Fruit fly (Drosophila melanogaster) whole organism, prepupa: ENCODE results near the gene Drsl6.
A peak's percentile ranks its signal among the peaks of the same experiment; 100 is the strongest.

Experiments
- Blimp-1 ChIP-seq: fragments of 200-800 bp; sonication (Bioruptor generic); optimal IDR thresholded peaks from 3 replicates; lab custom pipeline; 2017; ENCODE audit warnings: missing biosample characterization, missing genetic modification characterization, mild to moderate bottlenecking, moderate library complexity, missing genetic modification reagents
- CG31627 ChIP-seq: fragments of 200-800 bp; sonication (Bioruptor generic); optimal IDR thresholded peaks from 3 replicates; lab custom pipeline; 2016; ENCODE audit warnings: missing biosample characterization, missing genetic modification characterization
- CG34406 ChIP-seq: fragments of 200-800 bp; sonication (Bioruptor generic); optimal IDR thresholded peaks from 3 replicates; lab custom pipeline; 2016; ENCODE audit warnings: missing biosample characterization, missing genetic modification characterization
- CG6808 ChIP-seq: fragments of 200-800 bp; sonication (Bioruptor generic); optimal IDR thresholded peaks from 3 replicates; lab custom pipeline; 2017; ENCODE audit warnings: missing biosample characterization, missing genetic modification characterization, mild to moderate bottlenecking, moderate library complexity, missing genetic modification reagents
- CG6854 ChIP-seq: fragments of 200-800 bp; sonication (Bioruptor generic); optimal IDR thresholded peaks from 2 replicates; lab custom pipeline; 2017; ENCODE audit warnings: missing biosample characterization, mild to moderate bottlenecking, missing genetic modification characterization
- CG7368 ChIP-seq: fragments of 200-800 bp; sonication (Bioruptor generic); optimal IDR thresholded peaks from 3 replicates; lab custom pipeline; 2016; ENCODE audit warnings: missing biosample characterization, missing genetic modification characterization
- CG8319 ChIP-seq: fragments of 200-800 bp; sonication (Bioruptor generic); optimal IDR thresholded peaks from 3 replicates; lab custom pipeline; 2016; ENCODE audit warnings: missing biosample characterization, missing genetic modification characterization
- Ets21C ChIP-seq: fragments of 200-800 bp; sonication (Bioruptor generic); optimal IDR thresholded peaks from 3 replicates; lab custom pipeline; 2016; ENCODE audit warnings: missing biosample characterization, missing genetic modification characterization
- Gug ChIP-seq: fragments of 200-800 bp; sonication (Bioruptor generic); IDR thresholded peaks from 2 replicates; pipeline ENCODE4 v1.3.6; 2022; ENCODE audit warnings: missing biosample characterization, missing genetic modification characterization
- Hr38 ChIP-seq: sonication (Bioruptor generic); optimal IDR thresholded peaks from 2 replicates; lab custom pipeline; 2016; ENCODE audit warnings: missing biosample characterization, missing genetic modification characterization
- Lpt ChIP-seq: fragments of 200-800 bp; sonication (Bioruptor generic); optimal IDR thresholded peaks from 3 replicates; lab custom pipeline; 2016; ENCODE audit warnings: missing biosample characterization, missing genetic modification characterization
- Met ChIP-seq: fragments of 200-800 bp; sonication (Bioruptor generic); optimal IDR thresholded peaks from 3 replicates; lab custom pipeline; 2016; ENCODE audit warnings: missing biosample characterization, missing genetic modification characterization
- OdsH ChIP-seq: fragments of 200-800 bp; sonication (Bioruptor generic); optimal IDR thresholded peaks from 3 replicates; lab custom pipeline; 2016; ENCODE audit warnings: missing biosample characterization, missing genetic modification characterization
- cyc ChIP-seq: fragments of 200-800 bp; sonication (Bioruptor generic); optimal IDR thresholded peaks from 3 replicates; lab custom pipeline; 2016; ENCODE audit warnings: missing biosample characterization, missing genetic modification characterization
- eg ChIP-seq: fragments of 200-800 bp; sonication (Bioruptor generic); IDR thresholded peaks from 3 replicates; pipeline ENCODE4 v1.3.6; 2022; ENCODE audit warnings: missing biosample characterization, missing genetic modification characterization
- esn ChIP-seq: fragments of 200-800 bp; sonication (Bioruptor generic); optimal IDR thresholded peaks from 2 replicates; lab custom pipeline; 2016; ENCODE audit warnings: missing biosample characterization, mild to moderate bottlenecking, missing genetic modification characterization, moderate library complexity
- fd59A ChIP-seq: fragments of 200-800 bp; sonication (Bioruptor generic); optimal IDR thresholded peaks from 2 replicates; lab custom pipeline; 2017; ENCODE audit warnings: missing biosample characterization, mild to moderate bottlenecking, missing genetic modification characterization, missing genetic modification reagents
- fd85E ChIP-seq: fragments of 200-800 bp; sonication (Bioruptor generic); optimal IDR thresholded peaks from 3 replicates; lab custom pipeline; 2016; ENCODE audit warnings: missing biosample characterization, missing genetic modification characterization
- fkh ChIP-seq: fragments of 200-800 bp; sonication (Bioruptor generic); optimal IDR thresholded peaks from 3 replicates; lab custom pipeline; 2017; ENCODE audit warnings: missing biosample characterization, mild to moderate bottlenecking, missing genetic modification characterization, moderate library complexity
- net ChIP-seq: fragments of 200-800 bp; sonication (Bioruptor generic); optimal IDR thresholded peaks from 3 replicates; lab custom pipeline; 2016; ENCODE audit warnings: missing biosample characterization, missing genetic modification characterization
- pdm3 ChIP-seq: fragments of 200-800 bp; sonication (Bioruptor generic); optimal IDR thresholded peaks from 3 replicates; lab custom pipeline; 2016; ENCODE audit warnings: missing biosample characterization, missing genetic modification characterization
- salr ChIP-seq, 2 experiments: fragments of 200-800 bp; sonication (Bioruptor generic); optimal IDR thresholded peaks; 3 replicates each; lab custom pipeline; 2016 to 2018; ENCODE audit warnings: missing biosample characterization in 2 of 2, missing genetic modification characterization in 2 of 2, mild to moderate bottlenecking in 1 of 2
- svp ChIP-seq: fragments of 200-800 bp; sonication (Bioruptor generic); peaks from one replicate; lab custom pipeline; 2016; ENCODE audit warnings: missing biosample characterization, missing genetic modification characterization
- topi ChIP-seq: fragments of 200-800 bp; sonication (Bioruptor generic); optimal IDR thresholded peaks from 3 replicates; lab custom pipeline; 2016; ENCODE audit warnings: missing biosample characterization, missing genetic modification characterization
- vri ChIP-seq: fragments of 200-800 bp; sonication (Bioruptor generic); optimal IDR thresholded peaks from 3 replicates; lab custom pipeline; 2016; ENCODE audit warnings: missing biosample characterization, mild to moderate bottlenecking, missing genetic modification characterization

The Drsl6 gene

DNA sequence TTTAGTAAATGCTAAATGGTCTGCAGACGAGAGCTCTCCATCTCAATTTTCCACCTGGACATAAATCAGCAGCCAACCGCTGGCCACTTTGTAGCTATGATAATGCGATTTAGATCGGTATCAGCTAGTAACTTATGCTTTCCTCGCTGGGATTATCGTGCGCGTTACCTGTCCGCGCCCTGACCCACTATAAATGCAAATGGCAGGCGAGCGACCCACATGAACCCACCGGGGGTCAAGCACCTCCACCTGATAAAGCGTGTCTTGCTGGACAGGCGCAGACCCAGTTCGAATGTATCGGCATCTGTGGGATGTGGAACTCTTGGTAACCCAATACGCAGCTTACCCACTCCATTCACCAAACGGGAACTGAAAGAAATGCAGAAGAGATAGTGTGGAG is 17.1 kb upstream of the Drsl6 start:
- TF ChIP-seq CG34406 (no peak), svp (GFP tag; lab: Kevin White, UChicago) (peak; percentile 77)

DNA sequence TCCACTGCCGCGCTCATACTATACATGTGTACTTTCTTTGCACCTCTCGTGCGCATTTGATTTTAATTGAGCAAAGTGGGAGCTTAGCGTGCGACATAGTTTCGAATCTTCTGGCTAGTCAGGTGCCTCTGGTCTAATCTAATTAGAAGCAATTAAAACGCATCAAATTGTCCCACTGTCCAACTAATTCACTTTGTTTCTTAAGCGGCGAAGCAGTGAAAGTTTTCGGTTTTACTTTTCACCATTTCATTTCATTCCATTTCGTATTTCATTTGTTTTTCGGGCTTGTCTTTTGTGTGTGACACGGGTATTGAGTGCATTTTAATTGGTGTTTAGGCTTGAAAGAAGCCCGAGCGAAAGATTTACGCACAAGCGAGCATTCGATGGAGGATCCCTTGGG is 16.3 kb upstream of the Drsl6 start:
- peak; percentile 44 for TF ChIP-seq Blimp-1
- no peak for TF ChIP-seq Met (GFP tag; lab: Kevin White, UChicago)
- TF ChIP-seq, all 60 proteins: peak for 1

DNA sequence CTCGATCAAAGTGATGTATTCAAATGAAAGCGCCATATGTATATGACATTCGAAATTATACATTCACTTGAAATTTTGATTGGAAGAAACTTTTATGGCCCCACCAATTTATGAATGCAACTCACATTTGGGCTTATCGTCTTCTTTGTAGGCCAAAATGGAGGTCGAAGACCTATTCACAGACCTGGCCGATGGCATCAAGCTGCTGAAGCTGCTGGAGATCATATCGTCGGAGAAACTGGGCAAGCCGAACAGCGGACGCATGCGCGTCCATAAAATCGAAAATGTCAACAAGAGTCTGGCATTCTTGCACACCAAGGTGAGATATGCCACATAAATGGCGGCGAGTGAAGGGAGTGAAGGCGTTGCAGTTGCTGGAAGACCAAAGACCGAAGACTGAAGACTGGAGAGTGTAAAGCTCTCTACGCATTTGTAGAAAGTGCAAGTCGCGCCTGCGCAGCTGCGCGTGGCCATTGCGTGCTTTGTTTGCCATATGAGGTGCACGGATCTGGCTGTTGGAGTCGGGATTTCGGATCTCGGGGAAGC is 15.7 kb upstream of the Drsl6 start:
- no peak for TF ChIP-seq topi (GFP tag; lab: Kevin White, UChicago)
- TF ChIP-seq OdsH (GFP tag; lab: Kevin White, UChicago), result no peak
- TF ChIP-seq cyc, result no peak

DNA sequence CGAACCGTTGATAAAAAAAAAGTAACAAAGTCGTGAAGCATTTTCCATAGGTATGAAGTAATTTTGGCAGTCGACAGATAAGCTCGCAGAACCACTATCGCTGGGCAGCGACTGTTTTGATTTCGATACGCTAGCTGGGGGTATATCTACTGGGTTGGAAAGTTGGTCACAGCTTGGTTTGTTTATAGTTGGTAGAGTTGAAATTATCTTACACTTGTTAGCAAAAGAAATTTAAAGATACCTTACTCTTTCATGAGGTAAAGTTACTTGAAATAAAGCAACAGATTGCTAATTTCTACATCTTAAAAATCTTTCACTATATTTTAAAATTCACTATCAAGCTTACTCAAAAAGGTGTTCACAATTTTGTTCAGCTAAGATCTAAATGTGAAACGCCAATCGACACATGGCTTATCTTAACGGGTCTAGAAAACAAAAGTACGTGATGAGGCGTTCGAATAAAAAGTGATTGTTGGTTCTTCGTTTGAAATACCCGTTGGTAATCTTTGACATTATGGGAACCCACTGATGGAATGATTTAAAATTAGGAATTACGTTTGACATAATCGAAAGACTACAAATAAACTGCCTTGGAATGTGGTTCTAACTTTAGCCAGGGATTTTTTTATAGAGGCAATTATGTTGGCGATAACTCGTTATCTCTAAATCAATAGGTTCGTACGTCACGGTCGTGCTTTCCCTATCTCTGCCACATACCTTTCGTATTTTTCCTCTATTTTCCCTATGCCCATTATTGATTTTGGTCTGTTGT is 14.5 kb upstream of the Drsl6 start:
- TF ChIP-seq CG8319 (no peak), vri (GFP tag; lab: Kevin White, UChicago) (peak; percentile 78), fd85E (GFP tag; lab: Kevin White, UChicago) (no peak)

DNA sequence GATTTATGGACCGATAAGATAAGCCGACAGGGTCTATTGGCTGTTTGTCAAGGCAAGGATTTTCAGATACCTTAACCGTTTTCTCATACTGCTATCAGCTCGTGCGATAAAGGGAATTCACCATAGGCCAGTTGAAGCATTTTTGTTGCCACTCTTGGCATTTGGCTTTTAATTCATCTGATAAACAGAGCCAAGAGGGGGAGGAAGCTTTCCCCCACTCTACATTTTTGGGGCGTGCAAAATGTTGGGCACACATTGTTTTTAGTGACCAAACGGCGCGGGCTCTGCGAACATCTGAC is 13.6 kb upstream of the Drsl6 start:
- TF ChIP-seq OdsH (GFP tag; lab: Kevin White, UChicago) (no peak), esn (GFP tag; lab: Kevin White, UChicago) (no peak), Lpt (no peak), Gug (no peak), fd59A (GFP tag; lab: Kevin White, UChicago) (no peak), Blimp-1 (no peak)

DNA sequence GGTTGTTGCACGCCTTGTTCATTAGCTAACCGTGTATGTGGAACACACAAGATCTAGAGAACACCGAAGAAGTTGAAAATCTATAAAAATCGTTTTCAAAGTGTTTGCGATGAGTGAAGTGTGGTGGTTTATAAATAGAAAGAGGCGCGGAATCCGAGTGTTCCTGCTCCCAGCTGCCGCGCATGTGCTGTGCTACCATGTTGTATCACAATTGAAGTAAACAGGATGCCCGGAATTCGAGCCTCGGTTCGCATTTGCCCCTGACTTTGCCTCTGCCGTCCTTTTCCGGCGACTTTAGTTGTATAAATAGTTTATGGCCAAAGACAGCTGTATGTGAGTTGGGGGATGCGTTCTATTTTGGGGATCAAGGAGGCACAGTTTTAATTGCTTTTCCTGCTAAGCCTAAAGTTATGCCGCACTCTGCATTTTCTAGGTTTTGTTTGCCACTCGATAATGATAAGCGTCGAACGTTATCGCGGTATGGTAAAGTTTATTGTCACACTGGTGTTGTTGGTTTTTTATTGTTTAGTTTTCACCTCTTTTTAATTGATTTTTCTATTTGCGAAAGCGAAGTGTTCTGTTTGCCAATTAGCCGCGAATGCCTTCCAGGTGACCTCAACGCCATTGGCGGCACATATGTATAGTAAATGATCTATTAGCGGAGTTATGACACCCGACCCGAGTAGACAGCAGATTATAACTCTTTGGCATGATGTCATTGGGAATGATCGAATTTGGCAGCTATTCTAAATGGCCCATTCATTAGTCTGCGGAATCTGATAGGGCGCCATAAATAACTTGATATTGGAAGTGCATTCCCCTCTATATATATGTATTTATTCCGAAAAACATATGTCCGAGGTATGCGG is 13.0 kb upstream of the Drsl6 start:
- no peak for TF ChIP-seq Hr38 (GFP tag; lab: Kevin White, UChicago)
- TF ChIP-seq eg, result peak; percentile 36; the same call in 1 of the 3 replicates
- no peak for TF ChIP-seq Ets21C (GFP tag; lab: Kevin White, UChicago)
- peak; percentile 16 for TF ChIP-seq net (GFP tag; lab: Kevin White, UChicago)
- TF ChIP-seq Blimp-1, result no peak
- peak; percentile 31 for TF ChIP-seq fkh (GFP tag; lab: Kevin White, UChicago)
- no peak for TF ChIP-seq CG8319
- TF ChIP-seq vri (GFP tag; lab: Kevin White, UChicago), result peak; percentile 70
- TF ChIP-seq svp (GFP tag; lab: Kevin White, UChicago), result no peak
- peak; percentile 6 for TF ChIP-seq CG6808

DNA sequence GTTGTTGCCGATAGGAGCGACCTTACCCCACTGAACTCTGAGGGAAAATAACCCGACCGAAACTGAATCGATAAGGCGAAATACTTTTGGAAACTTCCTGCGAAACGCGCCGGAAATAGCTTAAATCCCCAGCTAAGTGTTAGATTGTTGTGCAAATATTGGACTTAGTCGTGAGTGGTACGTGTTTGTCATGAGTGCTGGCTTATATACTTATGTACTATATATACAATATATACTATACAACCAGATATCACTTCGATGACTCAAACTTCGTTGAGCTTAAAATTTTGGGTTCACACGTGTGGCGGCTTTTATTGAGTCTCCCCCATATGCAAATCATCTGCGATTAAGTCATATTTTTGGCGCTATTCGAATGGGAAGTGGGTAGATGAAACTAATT is 10.1 kb upstream of the Drsl6 start:
- no peak for TF ChIP-seq eg
- TF ChIP-seq fkh (GFP tag; lab: Kevin White, UChicago), result peak; percentile 24

DNA sequence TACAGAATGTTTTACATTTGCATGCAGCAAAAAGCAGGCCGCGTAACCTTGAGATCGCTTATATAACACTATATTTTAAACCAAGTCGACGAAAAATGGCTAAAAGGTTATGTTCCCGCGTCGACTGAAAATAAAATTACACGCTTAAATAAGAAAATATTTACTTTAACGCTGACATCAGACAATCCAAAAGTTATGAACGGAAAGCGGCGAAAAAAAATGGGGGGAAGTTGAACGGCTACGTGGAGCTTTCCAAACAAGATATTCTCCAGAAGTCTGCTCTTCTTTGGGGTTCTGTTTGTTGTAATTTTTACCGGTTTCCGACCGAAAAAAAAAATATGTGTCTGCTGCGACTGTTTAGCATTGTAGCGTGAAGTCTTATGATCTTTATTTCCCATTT is 8.3 kb upstream of the Drsl6 start:
- TF ChIP-seq CG7368, result no peak
- TF ChIP-seq CG6854 (GFP tag; lab: Kevin White, UChicago), result peak; percentile 7
- TF ChIP-seq salr (GFP tag; optimal IDR thresholded peaks at IDR 0.05; lab: Kevin White, UChicago), result no peak
- no peak for TF ChIP-seq CG31627 (GFP tag; lab: Kevin White, UChicago)
- TF ChIP-seq vri (GFP tag; lab: Kevin White, UChicago), result peak; percentile 45
- TF ChIP-seq svp (GFP tag; lab: Kevin White, UChicago), result peak; percentile 47
- no peak for TF ChIP-seq fd59A (GFP tag; lab: Kevin White, UChicago)
- no peak for TF ChIP-seq pdm3 (GFP tag; lab: Kevin White, UChicago)
- peak; percentile 52 for TF ChIP-seq fkh (GFP tag; lab: Kevin White, UChicago)
